Worm (Caenorhabditis elegans) whole organism, L2 larva: Measurements from ENCODE around the gene str-108.

Experiments
- elt-3 ChIP-seq: sonication (generic microtip); optimal IDR thresholded peaks from 2 replicates; lab custom pipeline; 2017; ENCODE audit warnings: missing biosample characterization, missing genetic modification characterization
- mdl-1 ChIP-seq, 2 experiments: fragments of 150-350 bp in 1 of 2; sonication (generic microtip) in 1 of 2; optimal IDR thresholded peaks; 2 replicates each; lab custom pipeline; 2017; ENCODE audit warnings: missing biosample characterization in 2 of 2, missing genetic modification characterization in 2 of 2
- nhr-11 ChIP-seq: fragments of 150-350 bp; optimal IDR thresholded peaks from 2 replicates; lab custom pipeline; 2014; ENCODE audit warnings: missing biosample characterization, missing genetic modification characterization
- nhr-21 ChIP-seq: fragments of 150-350 bp; optimal IDR thresholded peaks from 2 replicates; lab custom pipeline; 2014; ENCODE audit warnings: missing biosample characterization, missing genetic modification characterization
- nhr-237 ChIP-seq: fragments of 150-350 bp; optimal IDR thresholded peaks from 2 replicates; lab custom pipeline; 2014; ENCODE audit warnings: missing biosample characterization, missing genetic modification characterization
- unc-39 ChIP-seq: fragments of 150-350 bp; optimal IDR thresholded peaks from 2 replicates; lab custom pipeline; 2014; ENCODE audit warnings: missing biosample characterization, missing genetic modification characterization
- ztf-4 ChIP-seq: fragments of 150-350 bp; optimal IDR thresholded peaks from 2 replicates; lab custom pipeline; 2014; ENCODE audit warnings: missing biosample characterization, missing genetic modification characterization

- no peak for TF ChIP-seq nhr-21
- no peak for TF ChIP-seq unc-39 (tag; lab: Kevin White, UChicago)
- TF ChIP-seq elt-3 (tag; lab: Kevin White, UChicago) = no peak
- TF ChIP-seq ztf-4 (tag; lab: Kevin White, UChicago) = no peak
- TF ChIP-seq mdl-1 (tag; optimal IDR thresholded peaks at IDR 0.05; lab: Kevin White, UChicago) = no peak
- no peak for TF ChIP-seq nhr-237 (tag; lab: Kevin White, UChicago)
- TF ChIP-seq nhr-11 = no peak
Observed at ce11 chrV:16209837-16210236, 43.8 kb downstream of the str-108 start, which contains the start of gene oac-15.
